Worm (Caenorhabditis elegans): ENCODE measurements around the gene F46C5.2.

Gene F46C5.2

ce11 chrII:8817225-8817624, 11.9 kb downstream of the F46C5.2 start:
- TF ChIP-seq sem-4 (tag; optimal IDR thresholded peaks at IDR 0.05) (peak; percentile 56), elt-1 (tag; optimal IDR thresholded peaks at IDR 0.05) (no peak), nhr-25 (tag; optimal IDR thresholded peaks at IDR 0.05) (peak; percentile 59), C34F6.9 (tag; optimal IDR thresholded peaks at IDR 0.05) (no peak), ztf-4 (tag; optimal IDR thresholded peaks at IDR 0.05) (peak; percentile 33), crh-2 (tag; optimal IDR thresholded peaks at IDR 0.05) (peak; percentile 31), nhr-21 (tag; optimal IDR thresholded peaks at IDR 0.05) (peak; percentile 85), aly-2 (tag; optimal IDR thresholded peaks at IDR 0.05) (no peak), sma-3 (GFP tag; optimal IDR thresholded peaks at IDR 0.05) (peak; percentile 51), blmp-1 (tag; optimal IDR thresholded peaks at IDR 0.05; ENCODE audit: insufficient read depth) (peak; percentile 12), lsy-2 (tag; optimal IDR thresholded peaks at IDR 0.05) (peak in 1 of 2 experiments; percentile 16)

ce11 chrII:8814231-8814630, 14.9 kb downstream of the F46C5.2 start:
- TF ChIP-seq lsy-2 (tag; optimal IDR thresholded peaks at IDR 0.05), result no peak
- TF ChIP-seq nhr-25 (tag; optimal IDR thresholded peaks at IDR 0.05), result peak; percentile 4

- TF ChIP-seq gmeb-1 (tag; optimal IDR thresholded peaks at IDR 0.05) (peak; percentile 15), lsy-2 (tag; optimal IDR thresholded peaks at IDR 0.05) (peak in 1 of 2 experiments; percentile 22), sma-9 (GFP tag; optimal IDR thresholded peaks at IDR 0.05) (peak; percentile 81), sma-9 (tag; optimal IDR thresholded peaks at IDR 0.05) (no peak), Y55F3AM.14 (GFP tag; optimal IDR thresholded peaks at IDR 0.05) (no peak), alr-1 (tag; optimal IDR thresholded peaks at IDR 0.05) (no peak), sma-3 (GFP tag; optimal IDR thresholded peaks at IDR 0.05) (peak; percentile 84), egl-27 (tag; optimal IDR thresholded peaks at IDR 0.05) (peak; percentile 63), elt-1 (tag; optimal IDR thresholded peaks at IDR 0.05) (no peak), peb-1 (tag; optimal IDR thresholded peaks at IDR 0.05) (no peak), ceh-82 (tag; optimal IDR thresholded peaks at IDR 0.05) (no peak), nhr-21 (tag; optimal IDR thresholded peaks at IDR 0.05) (peak; percentile 98), lin-39 (tag; optimal IDR thresholded peaks at IDR 0.05) (no peak), blmp-1 (tag; optimal IDR thresholded peaks at IDR 0.05; ENCODE audit: insufficient read depth) (peak; percentile 52), nhr-129 (tag; optimal IDR thresholded peaks at IDR 0.05) (peak; percentile 79), nhr-25 (tag; optimal IDR thresholded peaks at IDR 0.05) (peak; percentile 89), crh-2 (tag; optimal IDR thresholded peaks at IDR 0.05) (peak; percentile 56), nhr-6 (tag; optimal IDR thresholded peaks at IDR 0.05) (peak; percentile 63)
Measured at ce11 chrII:8813659-8814058, 15.4 kb downstream of the F46C5.2 start.

ce11 chrII:8812346-8812745, 16.7 kb downstream of the F46C5.2 start:
- TF ChIP-seq gmeb-1 (tag; optimal IDR thresholded peaks at IDR 0.05) (no peak), skn-1 (tag; optimal IDR thresholded peaks at IDR 0.05) (no peak), nhr-23 (tag; optimal IDR thresholded peaks at IDR 0.05) (no peak), unc-62 (GFP tag; optimal IDR thresholded peaks at IDR 0.05) (no peak), nhr-237 (tag; optimal IDR thresholded peaks at IDR 0.05) (no peak), C34F6.9 (tag; optimal IDR thresholded peaks at IDR 0.05) (peak; percentile 3), F13H6.1 (tag; optimal IDR thresholded peaks at IDR 0.05) (no peak), fos-1 (tag; optimal IDR thresholded peaks at IDR 0.05) (no peak), nhr-12 (tag; optimal IDR thresholded peaks at IDR 0.05) (no peak), ztf-4 (tag; optimal IDR thresholded peaks at IDR 0.05) (peak; percentile 4), mdl-1 (tag; optimal IDR thresholded peaks at IDR 0.05) (no peak), nhr-21 (tag; optimal IDR thresholded peaks at IDR 0.05) (peak; percentile 17), crh-2 (tag; optimal IDR thresholded peaks at IDR 0.05) (no peak), ama-1 (optimal IDR thresholded peaks at IDR 0.05) (peak; percentile 42)

- TF ChIP-seq lin-11 (tag; optimal IDR thresholded peaks at IDR 0.05) (no peak), crh-2 (tag; optimal IDR thresholded peaks at IDR 0.05) (peak; percentile 6), ama-1 (optimal IDR thresholded peaks at IDR 0.05) (peak; percentile 24), nhr-21 (tag; optimal IDR thresholded peaks at IDR 0.05) (peak; percentile 31)
Measured at ce11 chrII:8811825-8812224, 17.3 kb downstream of the F46C5.2 start.

All from whole organism, L2 larva.